Fruit fly (Drosophila melanogaster): ENCODE results near the gene Ype.
A peak's percentile ranks its signal among the peaks of the same experiment; 100 is the strongest.

Ype gene

dm6 chrX:13412941-13413613, 25.9 kb upstream of the Ype start, which contains the start of the genes CG1998 and Set2 (continued):
- TF ChIP-seq CG3065 (GFP tag; optimal IDR thresholded peaks at IDR 0.05) (no peak), Fer3 (tag; optimal IDR thresholded peaks at IDR 0.05) (no peak), yki (optimal IDR thresholded peaks at IDR 0.05) (no peak), danr (GFP tag; IDR thresholded peaks at IDR 0.05) (no peak), chn (GFP tag; optimal IDR thresholded peaks at IDR 0.05) (peak; percentile 40), tin (GFP tag; optimal IDR thresholded peaks at IDR 0.05) (peak; percentile 25), salm (tag; optimal IDR thresholded peaks at IDR 0.05) (peak; percentile 8), slp2 (GFP tag; optimal IDR thresholded peaks at IDR 0.05) (peak; percentile 13), gem (tag; optimal IDR thresholded peaks at IDR 0.05) (no peak), kah (GFP tag; optimal IDR thresholded peaks at IDR 0.05) (no peak), ro (GFP tag; IDR thresholded peaks at IDR 0.05) (no peak), sens (GFP tag) (no peak), CG7963 (GFP tag; IDR thresholded peaks at IDR 0.05; ENCODE audit: partially characterized antibody) (no peak), CG17612 (GFP tag; IDR thresholded peaks at IDR 0.05) (no peak), bcd (GFP tag; optimal IDR thresholded peaks at IDR 0.05) (no peak), CG17802 (tag; optimal IDR thresholded peaks at IDR 0.05) (no peak), p53 (GFP tag; optimal IDR thresholded peaks at IDR 0.05) (peak; percentile 25), CG6175 (GFP tag; IDR thresholded peaks at IDR 0.05) (no peak), sd (tag; optimal IDR thresholded peaks at IDR 0.05) (no peak), Kr (GFP tag; optimal IDR thresholded peaks at IDR 0.05) (no peak), hbn (GFP tag; IDR thresholded peaks at IDR 0.05; ENCODE audit: partially characterized antibody) (peak; percentile 34; the same call in 1 of the 2 replicates), CG6791 (GFP tag; IDR thresholded peaks at IDR 0.05; ENCODE audit: partially characterized antibody) (peak; percentile 62; the same call in 1 of the 3 replicates), scrt (GFP tag; optimal IDR thresholded peaks at IDR 0.05) (no peak), Xbp1 (GFP tag; optimal IDR thresholded peaks at IDR 0.05) (peak; percentile 53), fd96Cb (tag; optimal IDR thresholded peaks at IDR 0.05) (no peak), CG12236 (GFP tag; optimal IDR thresholded peaks at IDR 0.05) (no peak), CG7556 (GFP tag; optimal IDR thresholded peaks at IDR 0.05) (no peak), Sox100B (GFP tag; optimal IDR thresholded peaks at IDR 0.05) (no peak), zfh2 (GFP tag; optimal IDR thresholded peaks at IDR 0.05) (peak; percentile 19), nom (GFP tag; optimal IDR thresholded peaks at IDR 0.05) (no peak), lilli (GFP tag; optimal IDR thresholded peaks at IDR 0.05) (no peak), kni (GFP tag; optimal IDR thresholded peaks at IDR 0.05) (no peak), wor (GFP tag; IDR thresholded peaks at IDR 0.05) (no peak), Ravus (GFP tag; IDR thresholded peaks at IDR 0.05) (no peak), ems (GFP tag; optimal IDR thresholded peaks at IDR 0.05) (peak; percentile 8), CG5953 (GFP tag; IDR thresholded peaks at IDR 0.05) (no peak), BtbVII (GFP tag; optimal IDR thresholded peaks at IDR 0.05) (no peak), Blimp-1 (GFP tag; optimal IDR thresholded peaks at IDR 0.05) (no peak), CG17912 (GFP tag; optimal IDR thresholded peaks at IDR 0.05) (peak; percentile 25), CG12391 (tag; optimal IDR thresholded peaks at IDR 0.05) (peak; percentile 41), Atf3 (GFP tag; optimal IDR thresholded peaks at IDR 0.05) (no peak), CG2116 (GFP tag; optimal IDR thresholded peaks at IDR 0.05) (peak; percentile 68), z (GFP tag; IDR thresholded peaks at IDR 0.05) (no peak), Optix (GFP tag; IDR thresholded peaks at IDR 0.05) (no peak), nerfin-2 (GFP tag; IDR thresholded peaks at IDR 0.05; ENCODE audit: partially characterized antibody) (no peak), seq (GFP tag; IDR thresholded peaks at IDR 0.05) (no peak), CG18764 (GFP tag; optimal IDR thresholded peaks at IDR 0.05) (no peak), NK7.1 (GFP tag; optimal IDR thresholded peaks at IDR 0.05) (no peak), br (optimal IDR thresholded peaks at IDR 0.05) (no peak), CG12744 (GFP tag; optimal IDR thresholded peaks at IDR 0.05) (no peak), CG43689 (GFP tag; IDR thresholded peaks at IDR 0.05) (no peak)
